Fruit fly (Drosophila melanogaster) whole organism, embryonic: ENCODE results near the gene w.
A peak's percentile ranks its signal among the peaks of the same experiment; 100 is the strongest.

Experiments
- Abd-B ChIP-seq: fragments of 200-800 bp; sonication (Bioruptor generic); optimal IDR thresholded peaks from 2 replicates; lab custom pipeline; 2018; ENCODE audit warnings: missing biosample characterization, mild to moderate bottlenecking, missing genetic modification characterization, moderate library complexity
- Aef1 ChIP-seq: fragments of 200-800 bp; sonication (Bioruptor generic); IDR thresholded peaks from 3 replicates; pipeline ENCODE4 v1.3.6; 2022; ENCODE audit warnings: missing biosample characterization, missing genetic modification characterization
- Antp ChIP-seq: fragments of 200-800 bp; sonication (Bioruptor generic); optimal IDR thresholded peaks from 3 replicates; lab custom pipeline; 2016; ENCODE audit warnings: missing biosample characterization, missing genetic modification characterization
- Atf3 ChIP-seq: fragments of 200-800 bp; sonication (Bioruptor generic); optimal IDR thresholded peaks from 3 replicates; lab custom pipeline; 2016; ENCODE audit warnings: missing biosample characterization, missing genetic modification characterization
- Bdp1 ChIP-seq: fragments of 200-800 bp; sonication (Bioruptor generic); optimal IDR thresholded peaks from 3 replicates; lab custom pipeline; 2016; ENCODE audit warnings: missing biosample characterization, missing genetic modification characterization
- CG10321 ChIP-seq: fragments of 200-800 bp; sonication (Bioruptor generic); IDR thresholded peaks from 2 replicates; pipeline ENCODE4 v1.3.6; 2022; ENCODE audit warnings: missing biosample characterization, missing genetic modification characterization
- CG12071 ChIP-seq: fragments of 200-800 bp; sonication (Bioruptor generic); optimal IDR thresholded peaks from 3 replicates; lab custom pipeline; 2018; ENCODE audit warnings: missing biosample characterization, mild to moderate bottlenecking, missing genetic modification characterization
- CG13296 ChIP-seq: fragments of 200-800 bp; sonication (Bioruptor generic); optimal IDR thresholded peaks from 3 replicates; lab custom pipeline; 2018; ENCODE audit warnings: missing biosample characterization, mild to moderate bottlenecking, missing genetic modification characterization
- CG15073 ChIP-seq: fragments of 200-800 bp; sonication (Bioruptor generic); optimal IDR thresholded peaks from 2 replicates; lab custom pipeline; 2016; ENCODE audit warnings: missing biosample characterization, missing genetic modification characterization
- CG15479 ChIP-seq: fragments of 200-800 bp; sonication (Bioruptor generic); optimal IDR thresholded peaks from 3 replicates; lab custom pipeline; 2019; ENCODE audit warnings: missing biosample characterization, mild to moderate bottlenecking, missing genetic modification characterization, moderate library complexity
- CG16815 ChIP-seq: fragments of 200-800 bp; sonication (Bioruptor generic); optimal IDR thresholded peaks from 3 replicates; lab custom pipeline; 2017; ENCODE audit warnings: missing biosample characterization, mild to moderate bottlenecking, missing genetic modification characterization
- CG16863 ChIP-seq: fragments of 200-800 bp; sonication (Bioruptor generic); optimal IDR thresholded peaks from 3 replicates; lab custom pipeline; 2016; ENCODE audit warnings: missing biosample characterization, missing genetic modification characterization
- CG17802 ChIP-seq: fragments of 200-800 bp; sonication (Bioruptor generic); optimal IDR thresholded peaks from 2 replicates; lab custom pipeline; 2018; ENCODE audit warnings: missing biosample characterization, mild to moderate bottlenecking, missing genetic modification characterization, moderate library complexity
- CG18476 ChIP-seq: fragments of 200-800 bp; sonication (Bioruptor generic); optimal IDR thresholded peaks from 2 replicates; lab custom pipeline; 2016; ENCODE audit warnings: missing biosample characterization, mild to moderate bottlenecking, missing genetic modification characterization
- CG2116 ChIP-seq: fragments of 200-800 bp; sonication (Bioruptor generic); optimal IDR thresholded peaks from 3 replicates; lab custom pipeline; 2018; ENCODE audit warnings: missing biosample characterization, mild to moderate bottlenecking, missing genetic modification characterization
- CG2202 ChIP-seq: fragments of 200-800 bp; sonication (Bioruptor generic); optimal IDR thresholded peaks from 2 replicates; lab custom pipeline; 2018; ENCODE audit warnings: missing biosample characterization, mild to moderate bottlenecking, missing genetic modification characterization
- CG3065 ChIP-seq: fragments of 200-800 bp; sonication (Bioruptor generic); optimal IDR thresholded peaks from 2 replicates; lab custom pipeline; 2016; ENCODE audit warnings: missing biosample characterization, missing genetic modification characterization
- CG4854 ChIP-seq: fragments of 200-800 bp; sonication (Bioruptor generic); optimal IDR thresholded peaks from 2 replicates; lab custom pipeline; 2016; ENCODE audit warnings: missing biosample characterization, missing genetic modification characterization, inconsistent platforms
- CG6175 ChIP-seq: fragments of 200-800 bp; sonication (Bioruptor generic); IDR thresholded peaks from 3 replicates; pipeline ENCODE4 v1.3.6; 2022; ENCODE audit warnings: missing biosample characterization, missing genetic modification characterization
- CG7372 ChIP-seq: fragments of 200-800 bp; sonication (Bioruptor generic); IDR thresholded peaks from 2 replicates; pipeline ENCODE4 v1.3.6; 2022; ENCODE audit warnings: missing biosample characterization, missing genetic modification characterization
- CG7839 ChIP-seq: fragments of 200-800 bp; sonication (Bioruptor generic); optimal IDR thresholded peaks from 3 replicates; lab custom pipeline; 2018; ENCODE audit warnings: missing biosample characterization, mild to moderate bottlenecking, missing genetic modification characterization, moderate library complexity
- CTCF ChIP-seq: fragments of 200-800 bp; sonication (Bioruptor generic); optimal IDR thresholded peaks from 2 replicates; lab custom pipeline; 2017; ENCODE audit warnings: missing biosample characterization, mild to moderate bottlenecking, missing genetic modification characterization, moderate library complexity
- Camta ChIP-seq: fragments of 200-800 bp; sonication (Bioruptor generic); optimal IDR thresholded peaks from 2 replicates; lab custom pipeline; 2016; ENCODE audit warnings: missing biosample characterization, missing genetic modification characterization
- Ets65A ChIP-seq: fragments of 200-800 bp; sonication (Bioruptor generic); peaks from one replicate; lab custom pipeline; 2016; ENCODE audit warnings: missing biosample characterization, missing genetic modification characterization
- Fer1 ChIP-seq: fragments of 200-800 bp; sonication (Bioruptor generic); optimal IDR thresholded peaks from 2 replicates; lab custom pipeline; 2017; ENCODE audit warnings: missing biosample characterization, mild to moderate bottlenecking, missing genetic modification characterization
- HLH4C ChIP-seq: fragments of 200-800 bp; sonication (Bioruptor generic); IDR thresholded peaks from 3 replicates; pipeline ENCODE4 v1.3.6; 2022; ENCODE audit warnings: missing biosample characterization, missing genetic modification characterization; ENCODE audit not compliant: partially characterized antibody
- HLH54F ChIP-seq: fragments of 200-800 bp; sonication (Bioruptor generic); optimal IDR thresholded peaks from 3 replicates; lab custom pipeline; 2016; ENCODE audit warnings: missing biosample characterization, missing genetic modification characterization
- Max ChIP-seq: fragments of 200-800 bp; sonication (Bioruptor generic); optimal IDR thresholded peaks from 2 replicates; lab custom pipeline; 2016; ENCODE audit warnings: missing biosample characterization, mild to moderate bottlenecking, missing genetic modification characterization
- Nf-YB ChIP-seq: fragments of 200-800 bp; sonication (Bioruptor generic); optimal IDR thresholded peaks from 3 replicates; lab custom pipeline; 2019; ENCODE audit warnings: missing biosample characterization, mild to moderate bottlenecking, missing genetic modification characterization, moderate library complexity
- PHDP ChIP-seq: fragments of 200-800 bp; sonication (Bioruptor generic); optimal IDR thresholded peaks from 3 replicates; lab custom pipeline; 2018; ENCODE audit warnings: missing biosample characterization, mild to moderate bottlenecking, missing genetic modification characterization, moderate library complexity
- Rfx ChIP-seq: fragments of 200-800 bp; sonication (Bioruptor generic); IDR thresholded peaks from 2 replicates; pipeline ENCODE4 v1.3.6; 2022; ENCODE audit warnings: missing biosample characterization, missing genetic modification characterization
- Sox102F ChIP-seq: fragments of 200-800 bp; sonication (Bioruptor generic); optimal IDR thresholded peaks from 2 replicates; lab custom pipeline; 2018; ENCODE audit warnings: missing biosample characterization, mild to moderate bottlenecking, missing genetic modification characterization, moderate library complexity
- aop ChIP-seq: fragments of 200-800 bp; sonication (Bioruptor generic); IDR thresholded peaks from 2 replicates; pipeline ENCODE4 v1.3.6; 2022; ENCODE audit warnings: missing biosample characterization, missing genetic modification characterization
- ato ChIP-seq: fragments of 200-800 bp; sonication (Bioruptor generic); IDR thresholded peaks from 2 replicates; pipeline ENCODE4 v1.3.6; 2022; ENCODE audit warnings: missing biosample characterization, missing genetic modification characterization; ENCODE audit not compliant: partially characterized antibody
- btn ChIP-seq: fragments of 200-800 bp; sonication (Bioruptor generic); optimal IDR thresholded peaks from 2 replicates; lab custom pipeline; 2016; ENCODE audit warnings: missing biosample characterization, missing genetic modification characterization
- chif ChIP-seq, 2 experiments: fragments of 200-800 bp; sonication (Bioruptor generic); optimal IDR thresholded peaks; 3 replicates each; lab custom pipeline; 2016; ENCODE audit warnings: missing biosample characterization in 2 of 2, missing genetic modification characterization in 2 of 2
- crp ChIP-seq, 2 experiments: fragments of 200-800 bp; sonication (Bioruptor generic); optimal IDR thresholded peaks; 2 replicates in 1 of 2; 3 replicates in 1 of 2; lab custom pipeline; 2017; ENCODE audit warnings: missing biosample characterization in 2 of 2, missing genetic modification characterization in 2 of 2, mild to moderate bottlenecking in 1 of 2, moderate library complexity in 1 of 2
- cwo ChIP-seq: fragments of 200-800 bp; sonication (Bioruptor generic); optimal IDR thresholded peaks from 3 replicates; lab custom pipeline; 2017; ENCODE audit warnings: missing biosample characterization, missing genetic modification characterization, mild to moderate bottlenecking, moderate library complexity, missing genetic modification reagents
- danr ChIP-seq: fragments of 200-800 bp; sonication (Bioruptor generic); IDR thresholded peaks from 2 replicates; pipeline ENCODE4 v1.3.6; 2022; ENCODE audit warnings: missing biosample characterization, missing genetic modification characterization
- hb ChIP-seq: fragments of 200-800 bp; sonication (Bioruptor generic); IDR thresholded peaks from 3 replicates; pipeline ENCODE4 v1.3.6; 2022; ENCODE audit warnings: missing biosample characterization, missing genetic modification characterization; ENCODE audit not compliant: partially characterized antibody
- hth ChIP-seq: fragments of >200 bp; optimal IDR thresholded peaks from 2 replicates; lab custom pipeline; 2017; ENCODE audit warnings: inconsistent platforms
- mirr ChIP-seq: fragments of 200-800 bp; sonication (Bioruptor generic); optimal IDR thresholded peaks from 3 replicates; lab custom pipeline; 2018; ENCODE audit warnings: missing biosample characterization, mild to moderate bottlenecking, missing genetic modification characterization
- odd ChIP-seq: fragments of 200-800 bp; sonication (Bioruptor generic); optimal IDR thresholded peaks from 2 replicates; lab custom pipeline; 2017; ENCODE audit warnings: missing biosample characterization, mild to moderate bottlenecking, missing genetic modification characterization
- pnt ChIP-seq: fragments of 200-800 bp; sonication (Bioruptor generic); optimal IDR thresholded peaks from 3 replicates; lab custom pipeline; 2016; ENCODE audit warnings: missing biosample characterization, missing genetic modification characterization
- pum ChIP-seq: fragments of 200-800 bp; sonication (Bioruptor generic); optimal IDR thresholded peaks from 2 replicates; lab custom pipeline; 2016; ENCODE audit warnings: missing biosample characterization, missing genetic modification characterization
- slbo ChIP-seq: fragments of 200-800 bp; sonication (Bioruptor generic); IDR thresholded peaks from 2 replicates; pipeline ENCODE4 v1.3.6; 2022; ENCODE audit warnings: missing biosample characterization, missing genetic modification characterization
- slou ChIP-seq: fragments of 200-800 bp; sonication (Bioruptor generic); optimal IDR thresholded peaks from 3 replicates; lab custom pipeline; 2016; ENCODE audit warnings: missing biosample characterization, missing genetic modification characterization
- sna ChIP-seq: fragments of 200-800 bp; sonication (Bioruptor generic); IDR thresholded peaks from 2 replicates; pipeline ENCODE4 v1.3.6; 2022; ENCODE audit warnings: missing biosample characterization, missing genetic modification characterization; ENCODE audit not compliant: partially characterized antibody
- stc ChIP-seq: fragments of 200-800 bp; sonication (Bioruptor generic); IDR thresholded peaks from 2 replicates; pipeline ENCODE4 v1.3.6; 2022; ENCODE audit warnings: missing biosample characterization, missing genetic modification characterization
- tio ChIP-seq: fragments of 200-800 bp; sonication (Bioruptor generic); optimal IDR thresholded peaks from 2 replicates; lab custom pipeline; 2017; ENCODE audit warnings: missing biosample characterization, missing genetic modification characterization, inconsistent platforms
- usp ChIP-seq: fragments of >200 bp; optimal IDR thresholded peaks from 2 replicates; lab custom pipeline; 2017; ENCODE audit warnings: missing biosample characterization, missing genetic modification characterization
- vvl ChIP-seq: fragments of 200-800 bp; sonication (Bioruptor generic); IDR thresholded peaks from 2 replicates; pipeline ENCODE4 v1.3.6; 2022; ENCODE audit warnings: missing biosample characterization, missing genetic modification characterization

The w gene

DNA sequence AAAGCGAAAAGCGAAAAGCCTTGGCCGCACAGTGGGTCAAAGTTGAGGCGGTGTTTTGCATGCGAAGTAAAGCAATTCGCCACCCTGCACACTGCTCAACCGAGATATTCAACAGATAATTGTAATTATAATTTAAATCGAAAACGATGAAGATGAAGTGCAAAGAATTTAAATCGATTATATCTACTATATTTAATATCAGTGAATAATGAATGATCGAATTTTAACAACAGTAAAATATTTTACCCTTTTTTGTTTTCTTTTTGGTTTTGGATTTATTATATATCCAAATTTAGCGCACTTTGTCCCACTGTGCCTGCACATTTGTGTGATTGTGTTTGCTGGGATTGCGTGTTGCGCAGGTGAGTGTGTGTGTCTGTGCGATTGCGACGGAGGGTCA, 9.0 kb downstream of the w start (continued):
- peak; percentile 72 for TF ChIP-seq Camta (GFP tag; lab: Kevin White, UChicago)
- TF ChIP-seq CG15073 (GFP tag; lab: Kevin White, UChicago), result peak; percentile 1
- no peak for TF ChIP-seq hth
- TF ChIP-seq CG2202 (tag; lab: Kevin White, UChicago), result peak; percentile 13
- TF ChIP-seq Atf3 (GFP tag; lab: Kevin White, UChicago), result peak; percentile 28
- peak; percentile 86 for TF ChIP-seq CG7372 (GFP tag; lab: Robert Waterston, UW)
- TF ChIP-seq CG3065 (GFP tag; lab: Kevin White, UChicago), result no peak
- TF ChIP-seq cwo (GFP tag; lab: Kevin White, UChicago), result peak; percentile 81
- TF ChIP-seq btn (GFP tag; lab: Kevin White, UChicago), result no peak
- TF ChIP-seq ato, result no peak
- no peak for TF ChIP-seq usp (GFP tag; lab: Kevin White, UChicago)
- TF ChIP-seq Max, result peak; percentile 78
- peak; percentile 79 for TF ChIP-seq CG12071
- peak; percentile 88 for TF ChIP-seq CG13296
- peak; percentile 77 for TF ChIP-seq pnt (GFP tag; lab: Kevin White, UChicago)
- TF ChIP-seq Ets65A (GFP tag; lab: Kevin White, UChicago), result peak; percentile 84
- TF ChIP-seq vvl, result peak; percentile 71
- TF ChIP-seq CG7839 (tag; lab: Kevin White, UChicago), result peak; percentile 92
- peak; percentile 91 for TF ChIP-seq Fer1 (GFP tag; lab: Kevin White, UChicago)
- TF ChIP-seq crp (GFP tag; optimal IDR thresholded peaks at IDR 0.05; lab: Kevin White, UChicago), result peak in 1 of 2 experiments; percentile 42
- TF ChIP-seq CG16863 (GFP tag; lab: Kevin White, UChicago), result peak; percentile 78
- TF ChIP-seq CG18476 (GFP tag; lab: Kevin White, UChicago), result peak; percentile 68
- TF ChIP-seq CG10321 (GFP tag; lab: Robert Waterston, UW), result peak; percentile 49; the same call in 1 of the 2 replicates
- peak; percentile 90 for TF ChIP-seq Sox102F (GFP tag; lab: Kevin White, UChicago)
- peak; percentile 75 for TF ChIP-seq CG16815
- TF ChIP-seq Rfx (GFP tag; lab: Robert Waterston, UW), result peak; percentile 83
- TF ChIP-seq CG2116 (GFP tag; lab: Kevin White, UChicago), result peak; percentile 28
- TF ChIP-seq Nf-YB (GFP tag; lab: Kevin White, UChicago), result peak; percentile 63
- TF ChIP-seq stc, result peak; percentile 84
- TF ChIP-seq sna (GFP tag; lab: Robert Waterston, UW), result no peak
- no peak for TF ChIP-seq hb (GFP tag; lab: Robert Waterston, UW)
- TF ChIP-seq slbo (GFP tag; lab: Robert Waterston, UW), result peak; percentile 81
- TF ChIP-seq HLH54F (GFP tag; lab: Kevin White, UChicago), result peak; percentile 78
- peak; percentile 33 for TF ChIP-seq CTCF (GFP tag; lab: Kevin White, UChicago)
- TF ChIP-seq chif (GFP tag; optimal IDR thresholded peaks at IDR 0.05; lab: Kevin White, UChicago), result peak; percentile 33 to 68
- TF ChIP-seq slou (GFP tag; lab: Kevin White, UChicago), result peak; percentile 58
- peak; percentile 60 for TF ChIP-seq Bdp1
- no peak for TF ChIP-seq mirr (GFP tag; lab: Kevin White, UChicago)
- TF ChIP-seq Abd-B (GFP tag; lab: Kevin White, UChicago), result peak; percentile 82
- TF ChIP-seq CG15479 (GFP tag; lab: Kevin White, UChicago), result no peak
- TF ChIP-seq aop (GFP tag; lab: Robert Waterston, UW), result no peak
- peak; percentile 39 for TF ChIP-seq CG17802 (tag; lab: Kevin White, UChicago)
- peak; percentile 91 for TF ChIP-seq PHDP (tag; lab: Kevin White, UChicago)
- TF ChIP-seq tio, result peak; percentile 80
- TF ChIP-seq Antp, result peak; percentile 74
- peak; percentile 76 for TF ChIP-seq Aef1
- TF ChIP-seq CG6175 (GFP tag; lab: Robert Waterston, UW), result peak; percentile 19; the same call in 2 of the 3 replicates
- TF ChIP-seq CG4854, result peak; percentile 79
- TF ChIP-seq odd (GFP tag; lab: Kevin White, UChicago), result peak; percentile 77
- TF ChIP-seq pum (GFP tag; lab: Kevin White, UChicago), result peak; percentile 72
- TF ChIP-seq danr (GFP tag; lab: Robert Waterston, UW), result peak; percentile 75
- TF ChIP-seq HLH4C (GFP tag; lab: Robert Waterston, UW), result no peak
